Fruit fly (Drosophila melanogaster) ovary, adult (tissue): ENCODE data around the gene CG31549.

Experiments used
- CG17801 ChIP-seq: fragments of 200-800 bp; optimal IDR thresholded peaks from 2 replicates; lab custom pipeline; 2019; ENCODE audit warnings: missing biosample characterization, mild to moderate bottlenecking, missing genetic modification characterization, moderate library complexity; ENCODE audit not compliant: partially characterized antibody

The CG31549 gene

dm6 chr3R:5636519-5637430 lies 4.8 kb downstream of the CG31549 start, which contains the start of the genes CG31548 and CG12170:
CG31548 (minus strand) TSS chr3R:5636852.
CG12170 (plus strand) TSS chr3R:5637234.
- TF ChIP-seq CG17801 (GFP tag; lab: Kevin White, UChicago): no peak

- no peak for TF ChIP-seq CG17801 (GFP tag; lab: Kevin White, UChicago)
Observed at dm6 chr3R:5643421-5643820, 11.4 kb downstream of the CG31549 start.

dm6 chr3R:5647705-5648568 lies 15.9 kb downstream of the CG31549 start:
- no peak for TF ChIP-seq CG17801 (GFP tag; lab: Kevin White, UChicago)

dm6 chr3R:5648569-5649476 lies 16.8 kb downstream of the CG31549 start, which contains the start of the genes MTA1-like and Sec23:
MTA1-like (minus strand) TSS chr3R:5648738.
Sec23 (plus strand) TSS chr3R:5649065.
- TF ChIP-seq CG17801 (GFP tag; lab: Kevin White, UChicago): no peak

dm6 chr3R:5649903-5650302 lies 17.9 kb downstream of the CG31549 start:
- no peak for TF ChIP-seq CG17801 (GFP tag; lab: Kevin White, UChicago)

- no peak for TF ChIP-seq CG17801 (GFP tag; lab: Kevin White, UChicago)
Observed at dm6 chr3R:5653887-5654286, 21.9 kb downstream of the CG31549 start.

dm6 chr3R:5654692-5655181 lies 22.7 kb downstream of the CG31549 start, which contains the start of the genes elm and MED27:
elm (minus strand) TSS chr3R:5654861.
MED27 (plus strand) TSS chr3R:5655139.
- TF ChIP-seq CG17801 (GFP tag; lab: Kevin White, UChicago): peak; percentile 93

dm6 chr3R:5658984-5659802 lies 27.2 kb downstream of the CG31549 start:
- no peak for TF ChIP-seq CG17801 (GFP tag; lab: Kevin White, UChicago)

- TF ChIP-seq CG17801 (GFP tag; lab: Kevin White, UChicago): no peak
Observed at dm6 chr3R:5659829-5660197, 27.8 kb downstream of the CG31549 start, which contains the start of gene CG2182. CG2182 (minus strand) TSS chr3R:5659912.

- no peak for TF ChIP-seq CG17801 (GFP tag; lab: Kevin White, UChicago)
Observed at dm6 chr3R:5660198-5660893, 28.4 kb downstream of the CG31549 start, which contains the start of gene Wdr33. Wdr33 (plus strand) TSS chr3R:5660635.

dm6 chr3R:5668928-5669739 lies 37.1 kb downstream of the CG31549 start, which contains the start of the genes Xe7 and Atg17:
Xe7 (minus strand) TSS chr3R:5669334.
Atg17 (plus strand) TSS chr3R:5669713.
- peak; percentile 88 for TF ChIP-seq CG17801 (GFP tag; lab: Kevin White, UChicago)
